Fruit fly (Drosophila melanogaster): ENCODE results near the gene CG31668.

The CG31668 gene

dm6 chr2L:2163568-2163953, 42.4 kb downstream of the CG31668 start:
- peak in 1 of 2 experiments; percentile 57 for TF ChIP-seq dl (GFP tag; optimal IDR thresholded peaks at IDR 0.05; ENCODE audit: insufficient read depth in 1 of 2, partially characterized antibody in 2 of 2)
- no peak for TF ChIP-seq Hr78 (GFP tag; optimal IDR thresholded peaks at IDR 0.05)
- peak; percentile 93 for TF ChIP-seq h (GFP tag; optimal IDR thresholded peaks at IDR 0.05)
- TF ChIP-seq sage (GFP tag; optimal IDR thresholded peaks at IDR 0.05), result peak; percentile 62
- TF ChIP-seq HLH106 (tag; optimal IDR thresholded peaks at IDR 0.05), result peak; percentile 92
- TF ChIP-seq foxo (GFP tag; optimal IDR thresholded peaks at IDR 0.05), result peak; percentile 87 to 92
- TF ChIP-seq br (GFP tag; optimal IDR thresholded peaks at IDR 0.05), result peak; percentile 97
- peak; percentile 93 for TF ChIP-seq ey (GFP tag; optimal IDR thresholded peaks at IDR 0.05)
- TF ChIP-seq dmrt93B (GFP tag; optimal IDR thresholded peaks at IDR 0.05), result peak; percentile 86
- peak; percentile 71 for TF ChIP-seq CG9705 (GFP tag; optimal IDR thresholded peaks at IDR 0.05)
- TF ChIP-seq Mio (GFP tag; optimal IDR thresholded peaks at IDR 0.05), result peak; percentile 34
- TF ChIP-seq dsf (GFP tag; optimal IDR thresholded peaks at IDR 0.05; ENCODE audit: borderline replicate concordance), result peak; percentile 61
- TF ChIP-seq sv (GFP tag; optimal IDR thresholded peaks at IDR 0.05), result peak; percentile 73
- TF ChIP-seq pan (optimal IDR thresholded peaks at IDR 0.05), result no peak
- TF ChIP-seq brk (GFP tag; optimal IDR thresholded peaks at IDR 0.05), result peak; percentile 63
- peak; percentile 97 for TF ChIP-seq fru (GFP tag; optimal IDR thresholded peaks at IDR 0.05)
- peak; percentile 77 for TF ChIP-seq Hnf4 (GFP tag; optimal IDR thresholded peaks at IDR 0.05)
- peak; percentile 95 for TF ChIP-seq psq (GFP tag; optimal IDR thresholded peaks at IDR 0.05)
- no peak for TF ChIP-seq Dfd (GFP tag; optimal IDR thresholded peaks at IDR 0.05)
- TF ChIP-seq Dif (GFP tag; optimal IDR thresholded peaks at IDR 0.05; ENCODE audit: partially characterized antibody), result peak; percentile 32
- TF ChIP-seq Jra (GFP tag; optimal IDR thresholded peaks at IDR 0.05), result peak; percentile 87
- TF ChIP-seq Rel (GFP tag; optimal IDR thresholded peaks at IDR 0.05), result peak; percentile 67
- peak; percentile 71 for TF ChIP-seq Rel (tag; optimal IDR thresholded peaks at IDR 0.05)
- peak; percentile 68 for TF ChIP-seq CG32264 (GFP tag; optimal IDR thresholded peaks at IDR 0.05)
- no peak for TF ChIP-seq usp (GFP tag; optimal IDR thresholded peaks at IDR 0.05)
- peak; percentile 94 for TF ChIP-seq woc (GFP tag; optimal IDR thresholded peaks at IDR 0.05)
- peak; percentile 88 for TF ChIP-seq OdsH (GFP tag; optimal IDR thresholded peaks at IDR 0.05)
- TF ChIP-seq rgr (GFP tag; optimal IDR thresholded peaks at IDR 0.05), result peak; percentile 86
- no peak for TF ChIP-seq tai (GFP tag; optimal IDR thresholded peaks at IDR 0.05)
- no peak for TF ChIP-seq Myc (optimal IDR thresholded peaks at IDR 0.05)
- peak; percentile 53 for TF ChIP-seq Vsx2 (GFP tag; optimal IDR thresholded peaks at IDR 0.05; ENCODE audit: partially characterized antibody)
- TF ChIP-seq lola (GFP tag; optimal IDR thresholded peaks at IDR 0.05), result no peak
- peak; percentile 72 for TF ChIP-seq Hr83 (GFP tag; optimal IDR thresholded peaks at IDR 0.05; ENCODE audit: poor library complexity, severe bottlenecking)
- no peak for TF ChIP-seq CrebA (GFP tag; optimal IDR thresholded peaks at IDR 0.05; ENCODE audit: borderline replicate concordance)
- no peak for TF ChIP-seq N (GFP tag; optimal IDR thresholded peaks at IDR 0.05)
- peak; percentile 85 for TF ChIP-seq jim (GFP tag; optimal IDR thresholded peaks at IDR 0.05)
- TF ChIP-seq GATAd (GFP tag; optimal IDR thresholded peaks at IDR 0.05), result no peak
- TF ChIP-seq Sp1 (GFP tag; optimal IDR thresholded peaks at IDR 0.05), result peak; percentile 93
- no peak for TF ChIP-seq Abd-B (GFP tag; optimal IDR thresholded peaks at IDR 0.05)

dm6 chr2L:2162729-2163567, 43.0 kb downstream of the CG31668 start:
- TF ChIP-seq dl (GFP tag; optimal IDR thresholded peaks at IDR 0.05; ENCODE audit: insufficient read depth in 1 of 2, partially characterized antibody in 2 of 2), result peak; percentile 52 to 79
- no peak for TF ChIP-seq Jra (GFP tag; optimal IDR thresholded peaks at IDR 0.05)
- peak; percentile 85 for TF ChIP-seq Dif (GFP tag; optimal IDR thresholded peaks at IDR 0.05; ENCODE audit: partially characterized antibody)
- TF ChIP-seq Sp1 (GFP tag; optimal IDR thresholded peaks at IDR 0.05), result no peak
- TF ChIP-seq fru (GFP tag; optimal IDR thresholded peaks at IDR 0.05), result peak; percentile 45
- peak; percentile 20 for TF ChIP-seq ey (GFP tag; optimal IDR thresholded peaks at IDR 0.05)
- no peak for TF ChIP-seq sv (GFP tag; optimal IDR thresholded peaks at IDR 0.05)
- TF ChIP-seq rgr (GFP tag; optimal IDR thresholded peaks at IDR 0.05), result peak; percentile 2
- TF ChIP-seq Vsx2 (GFP tag; optimal IDR thresholded peaks at IDR 0.05; ENCODE audit: partially characterized antibody), result peak; percentile 32
- no peak for TF ChIP-seq pan (optimal IDR thresholded peaks at IDR 0.05)
- TF ChIP-seq OdsH (GFP tag; optimal IDR thresholded peaks at IDR 0.05), result peak; percentile 63

All from whole organism, wandering third instar larva.